Fruit fly (Drosophila melanogaster): Measurements from ENCODE around the gene Fum3.

Fum3 gene

DNA sequence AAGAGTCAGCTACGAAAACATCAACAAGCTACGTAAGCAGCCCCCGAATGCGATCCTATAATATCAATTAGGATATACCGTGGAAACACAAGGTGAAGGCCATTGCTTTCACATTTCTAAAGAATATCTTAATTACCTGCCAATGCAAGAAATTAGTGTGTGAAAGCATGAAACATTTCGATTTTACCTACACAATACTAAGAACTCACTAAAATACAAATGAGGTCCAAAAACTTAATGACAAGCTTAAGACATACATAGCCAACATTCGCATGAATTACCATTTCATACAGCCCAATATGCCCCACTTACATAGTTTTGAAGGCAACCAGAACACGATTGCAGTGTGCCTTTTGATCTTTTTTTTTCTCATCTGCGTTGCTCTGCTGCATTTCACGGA lies 36.0 kb downstream of the Fum3 start (continued):
- TF ChIP-seq prd (optimal IDR thresholded peaks at IDR 0.05): no peak
- TF ChIP-seq prd (GFP tag; IDR thresholded peaks at IDR 0.05): peak; percentile 42; the same call in 1 of the 3 replicates
- TF ChIP-seq CG2199 (GFP tag; IDR thresholded peaks at IDR 0.05): no peak
- no peak for TF ChIP-seq pan (optimal IDR thresholded peaks at IDR 0.05)
- peak in 1 of 2 experiments; percentile 23 for TF ChIP-seq pan (GFP tag; optimal IDR thresholded peaks at IDR 0.05 in 1 of 2, IDR thresholded peaks at IDR 0.05 in 1 of 2)
- peak; percentile 0 for TF ChIP-seq tx (GFP tag; optimal IDR thresholded peaks at IDR 0.05)
- no peak for TF ChIP-seq Dp (GFP tag; optimal IDR thresholded peaks at IDR 0.05)
- TF ChIP-seq otp (GFP tag; IDR thresholded peaks at IDR 0.05): 0 out of 3 replicates have a peak, but pooled peaks have one; percentile 21
- peak; percentile 22; the same call in 1 of the 2 replicates for TF ChIP-seq CG10959 (GFP tag; IDR thresholded peaks at IDR 0.05)
- peak; percentile 56; the same call in 1 of the 3 replicates for TF ChIP-seq CG17361 (GFP tag; IDR thresholded peaks at IDR 0.05)
- TF ChIP-seq D (optimal IDR thresholded peaks at IDR 0.05): no peak
- peak; percentile 32 for TF ChIP-seq D (GFP tag; optimal IDR thresholded peaks at IDR 0.05)
- no peak for TF ChIP-seq Atf3 (GFP tag; optimal IDR thresholded peaks at IDR 0.05)
- no peak for TF ChIP-seq ara (GFP tag; IDR thresholded peaks at IDR 0.05)
- no peak for TF ChIP-seq zfh2 (GFP tag; optimal IDR thresholded peaks at IDR 0.05)
- TF ChIP-seq Atf-2 (GFP tag; optimal IDR thresholded peaks at IDR 0.05): peak; percentile 11
- TF ChIP-seq CG15269 (tag; optimal IDR thresholded peaks at IDR 0.05): peak; percentile 24
- no peak for TF ChIP-seq peb (GFP tag; IDR thresholded peaks at IDR 0.05)
- TF ChIP-seq CTCF (GFP tag; optimal IDR thresholded peaks at IDR 0.05): no peak
- peak; percentile 28; the same call in 1 of the 3 replicates for TF ChIP-seq H15 (GFP tag; IDR thresholded peaks at IDR 0.05)
- no peak for TF ChIP-seq CG30020 (tag; optimal IDR thresholded peaks at IDR 0.05)
- TF ChIP-seq fu2 (GFP tag; optimal IDR thresholded peaks at IDR 0.05): peak; percentile 10
- no peak for TF ChIP-seq mld (GFP tag; IDR thresholded peaks at IDR 0.05; ENCODE audit: partially characterized antibody)
- peak; percentile 49 for TF ChIP-seq HLH54F (GFP tag; optimal IDR thresholded peaks at IDR 0.05)
- TF ChIP-seq CG1602 (GFP tag; optimal IDR thresholded peaks at IDR 0.05): peak; percentile 16
- TF ChIP-seq Doc3 (GFP tag; IDR thresholded peaks at IDR 0.05; ENCODE audit: partially characterized antibody): no peak
- TF ChIP-seq CG12071 (GFP tag; optimal IDR thresholded peaks at IDR 0.05): no peak
- TF ChIP-seq CG13624 (GFP tag; optimal IDR thresholded peaks at IDR 0.05): no peak
- TF ChIP-seq CG8765 (GFP tag; IDR thresholded peaks at IDR 0.05): no peak
- no peak for TF ChIP-seq CG8359 (GFP tag; optimal IDR thresholded peaks at IDR 0.05; ENCODE audit: borderline replicate concordance)
- 0 out of 3 replicates have a peak, but pooled peaks have one; percentile 26 for TF ChIP-seq dysf (GFP tag; IDR thresholded peaks at IDR 0.05)
- no peak for TF ChIP-seq ERR (GFP tag; optimal IDR thresholded peaks at IDR 0.05)
- peak; percentile 26 for TF ChIP-seq CG4424 (GFP tag; optimal IDR thresholded peaks at IDR 0.05)
- no peak for TF ChIP-seq CG11456 (GFP tag; IDR thresholded peaks at IDR 0.05)
- no peak for TF ChIP-seq CG9215 (GFP tag; IDR thresholded peaks at IDR 0.05)
- TF ChIP-seq CG30431 (GFP tag; optimal IDR thresholded peaks at IDR 0.05): peak; percentile 43
- no peak for TF ChIP-seq crol (GFP tag; IDR thresholded peaks at IDR 0.05)
- peak; percentile 23 for TF ChIP-seq CG1529 (GFP tag; optimal IDR thresholded peaks at IDR 0.05)
- TF ChIP-seq CG11398 (GFP tag; optimal IDR thresholded peaks at IDR 0.05): peak; percentile 8
- TF ChIP-seq lmd (GFP tag; IDR thresholded peaks at IDR 0.05): peak; percentile 32; the same call in 1 of the 2 replicates
- no peak for TF ChIP-seq CkIIα-i1 (GFP tag; IDR thresholded peaks at IDR 0.05)
- no peak for TF ChIP-seq Hr78 (GFP tag; optimal IDR thresholded peaks at IDR 0.05)
- TF ChIP-seq dmrt11E (tag; optimal IDR thresholded peaks at IDR 0.05): peak; percentile 59
- peak; percentile 26 for TF ChIP-seq Mes4 (GFP tag; optimal IDR thresholded peaks at IDR 0.05)
- peak; percentile 14 for TF ChIP-seq jumu (GFP tag; optimal IDR thresholded peaks at IDR 0.05)
- no peak for TF ChIP-seq Elba2 (GFP tag; optimal IDR thresholded peaks at IDR 0.05)
- peak; percentile 0 for TF ChIP-seq CG11723 (GFP tag; optimal IDR thresholded peaks at IDR 0.05)
- TF ChIP-seq Bdp1 (GFP tag; optimal IDR thresholded peaks at IDR 0.05): no peak
- no peak; the same call in 1 of the 2 replicates for TF ChIP-seq Ptx1 (GFP tag; IDR thresholded peaks at IDR 0.05)
- no peak for TF ChIP-seq al (GFP tag; IDR thresholded peaks at IDR 0.05)
- TF ChIP-seq dmrt99B (tag; optimal IDR thresholded peaks at IDR 0.05): peak; percentile 38
- TF ChIP-seq da (GFP tag; optimal IDR thresholded peaks at IDR 0.05): no peak
- no peak; the same call in 1 of the 2 replicates for TF ChIP-seq CG32767 (GFP tag; IDR thresholded peaks at IDR 0.05)

All from whole organism, embryonic.